Worm (Caenorhabditis elegans): ENCODE measurements around the gene F41H10.4.
"Not testable (repeated sequence)": the region's sequence is repeated elsewhere in the genome, so short reads cannot be mapped to it uniquely, and the experiment has no call there.

Gene F41H10.4

DNA sequence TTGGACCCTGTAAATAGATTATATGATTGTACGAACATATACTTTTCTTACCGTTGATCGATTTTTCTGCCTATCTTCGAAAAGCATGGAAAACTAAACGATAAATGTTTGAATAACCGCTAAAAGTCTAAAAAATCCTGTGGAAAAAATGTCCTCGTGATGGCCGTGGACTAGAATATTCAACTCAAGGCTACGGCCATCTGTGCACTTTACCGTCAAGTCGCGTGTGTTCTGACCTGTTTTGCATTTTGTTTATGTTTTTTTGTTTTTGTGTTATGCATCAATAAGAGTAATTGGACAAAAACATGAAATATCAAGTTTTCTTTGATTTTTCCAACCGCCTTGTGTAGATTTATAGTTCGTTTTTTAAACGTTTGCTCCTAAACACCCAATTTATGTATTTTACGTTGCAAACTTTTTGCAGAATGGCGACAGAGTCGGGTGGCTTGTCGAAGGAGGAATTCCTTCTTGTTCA is at the start of gene F41H10.4, which contains the start of gene hda-6:
Gene F41H10.4 (plus strand): TSS at position 425 of the 475 bp plus-strand sequence.
Gene hda-6 (minus strand): TSS at position 172 of the 475 bp plus-strand sequence.
- TF ChIP-seq unc-62 (GFP tag; optimal IDR thresholded peaks at IDR 0.05): no peak

ce11 chrIV:5316223-5316622 is 48.1 kb upstream of the F41H10.4 start, which contains the start of gene msp-65:
Gene msp-65, plus strand, starts transcription at chrIV:5316523.
- TF ChIP-seq unc-62 (GFP tag; optimal IDR thresholded peaks at IDR 0.05): not testable (repeated sequence)

DNA sequence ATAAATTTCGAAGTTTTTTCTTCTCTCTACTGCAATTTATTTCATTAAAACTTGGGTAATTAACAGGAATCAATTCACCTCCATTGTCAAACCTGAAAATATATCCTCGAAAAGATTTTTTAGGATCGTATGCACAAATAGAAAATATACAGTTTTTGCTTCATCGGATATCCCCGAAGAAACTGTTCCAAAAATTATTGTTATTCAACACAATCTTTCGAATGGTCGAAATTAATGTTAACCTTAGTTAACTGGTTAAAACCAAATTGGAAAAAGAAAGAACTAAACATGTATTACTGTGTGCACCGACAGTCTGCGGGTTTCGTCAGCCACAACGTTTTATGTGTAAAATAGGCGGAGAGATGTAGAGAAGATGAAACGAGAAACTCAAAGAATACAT is 47.3 kb upstream of the F41H10.4 start:
- TF ChIP-seq unc-62 (GFP tag; optimal IDR thresholded peaks at IDR 0.05): no peak

DNA sequence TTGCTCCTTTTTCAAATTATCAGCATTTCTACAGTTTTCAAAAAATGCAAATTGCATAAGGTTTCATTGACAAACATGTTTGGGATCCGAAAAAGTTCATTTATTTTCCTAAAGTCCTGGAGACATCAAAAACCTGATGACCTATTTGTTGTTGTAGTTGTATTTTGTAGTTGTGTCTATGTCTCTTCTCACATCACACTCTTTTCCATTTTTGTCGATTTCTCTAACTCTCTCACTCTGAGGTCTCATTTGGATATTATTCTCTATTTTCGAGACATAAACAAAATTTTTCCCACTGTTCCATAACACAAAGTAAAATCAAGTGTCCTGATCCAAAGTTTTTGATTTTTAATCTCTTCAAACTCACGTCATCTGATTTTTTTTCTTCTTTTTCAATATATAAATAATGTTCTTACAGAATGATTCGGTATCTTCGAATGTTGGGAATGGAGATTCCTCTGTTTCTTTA is 45.5 kb upstream of the F41H10.4 start, which contains the start of gene slc-46A:
Gene slc-46A (plus strand): TSS at position 419 of the 469 bp plus-strand sequence.
- TF ChIP-seq unc-62 (GFP tag; optimal IDR thresholded peaks at IDR 0.05): no peak

ce11 chrIV:5326144-5326543 is 38.2 kb upstream of the F41H10.4 start, which contains the start of gene Y4C6B.4:
Gene Y4C6B.4, plus strand, starts transcription at chrIV:5326444.
- no peak for TF ChIP-seq unc-62 (GFP tag; optimal IDR thresholded peaks at IDR 0.05)

ce11 chrIV:5332178-5332577 is 32.2 kb upstream of the F41H10.4 start, which contains the start of gene Y4C6B.3:
Gene Y4C6B.3, plus strand, starts transcription at chrIV:5332478.
- no peak for TF ChIP-seq unc-62 (GFP tag; optimal IDR thresholded peaks at IDR 0.05)

- no peak for TF ChIP-seq unc-62 (GFP tag; optimal IDR thresholded peaks at IDR 0.05)
These were observed 30.9 kb upstream of the F41H10.4 start for ce11 chrIV:5333484-5333883.

DNA sequence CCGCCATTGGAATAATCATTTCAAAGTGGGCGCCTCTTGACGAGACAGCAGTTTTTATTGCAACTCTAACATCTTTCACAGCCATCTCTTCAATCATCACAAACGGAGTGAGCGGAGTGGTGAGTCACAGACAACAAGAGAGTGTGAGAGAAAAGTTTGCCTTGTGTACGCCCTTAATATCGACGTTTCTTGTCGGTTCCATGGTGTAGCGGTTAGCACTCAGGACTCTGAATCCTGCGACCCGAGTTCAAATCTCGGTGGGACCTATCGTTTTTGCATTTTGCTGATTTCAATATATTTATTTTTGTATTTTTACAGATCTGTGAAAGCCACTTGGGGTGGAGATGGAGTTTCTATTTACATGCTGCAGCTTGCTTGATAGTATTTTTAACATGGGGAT is 29.8 kb upstream of the F41H10.4 start:
- no peak for TF ChIP-seq unc-62 (GFP tag; optimal IDR thresholded peaks at IDR 0.05)

DNA sequence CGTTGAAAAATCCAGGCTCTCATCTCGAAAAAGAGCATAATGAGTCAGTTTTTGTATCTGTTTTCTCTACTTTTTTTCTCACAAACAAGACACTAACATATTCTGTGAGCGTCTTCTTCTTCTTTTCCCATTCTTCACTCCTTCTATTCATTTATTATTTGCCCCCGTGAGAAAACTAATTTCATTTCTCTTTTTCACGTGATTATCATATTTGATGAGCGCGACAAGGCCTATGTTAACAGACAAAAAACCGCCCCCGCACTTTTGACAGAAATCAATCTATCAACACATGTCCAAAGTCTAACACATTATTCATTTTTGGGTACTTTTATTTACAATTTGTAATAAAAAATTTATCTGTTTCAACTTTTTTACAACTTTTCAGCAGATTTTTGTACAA is 26.7 kb upstream of the F41H10.4 start:
- TF ChIP-seq unc-62 (GFP tag; optimal IDR thresholded peaks at IDR 0.05): no peak

- no peak for TF ChIP-seq unc-62 (GFP tag; optimal IDR thresholded peaks at IDR 0.05)
These were observed 25.1 kb upstream of the F41H10.4 start, which contains the start of gene Y4C6B.2 for ce11 chrIV:5339255-5339654. Gene Y4C6B.2, plus strand, starts transcription at chrIV:5339574.

DNA sequence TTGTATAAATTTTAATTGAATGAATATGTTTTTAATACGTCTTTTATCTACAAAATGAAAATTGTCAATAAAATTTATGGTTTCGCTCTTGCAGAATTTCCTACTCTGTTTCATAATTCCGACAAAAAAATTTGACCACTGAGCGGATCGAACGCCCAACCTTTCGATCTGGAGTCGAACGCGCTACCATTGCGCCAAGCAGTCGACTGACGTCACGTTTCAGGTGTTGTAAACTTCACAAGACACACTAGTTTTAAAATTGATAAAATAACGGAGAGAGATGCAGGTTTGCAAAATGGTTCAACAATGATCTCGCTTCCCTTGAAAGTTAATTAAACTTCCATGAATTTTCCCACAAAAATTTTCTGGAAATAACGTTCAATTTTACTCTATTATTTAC is 20.2 kb upstream of the F41H10.4 start:
- TF ChIP-seq unc-62 (GFP tag; optimal IDR thresholded peaks at IDR 0.05): no peak

- TF ChIP-seq unc-62 (GFP tag; optimal IDR thresholded peaks at IDR 0.05): not testable (repeated sequence)
These were observed 13.7 kb upstream of the F41H10.4 start, which contains the start of gene gba-4 for ce11 chrIV:5350480-5351193. Gene gba-4, minus strand, starts transcription at chrIV:5350897.

DNA sequence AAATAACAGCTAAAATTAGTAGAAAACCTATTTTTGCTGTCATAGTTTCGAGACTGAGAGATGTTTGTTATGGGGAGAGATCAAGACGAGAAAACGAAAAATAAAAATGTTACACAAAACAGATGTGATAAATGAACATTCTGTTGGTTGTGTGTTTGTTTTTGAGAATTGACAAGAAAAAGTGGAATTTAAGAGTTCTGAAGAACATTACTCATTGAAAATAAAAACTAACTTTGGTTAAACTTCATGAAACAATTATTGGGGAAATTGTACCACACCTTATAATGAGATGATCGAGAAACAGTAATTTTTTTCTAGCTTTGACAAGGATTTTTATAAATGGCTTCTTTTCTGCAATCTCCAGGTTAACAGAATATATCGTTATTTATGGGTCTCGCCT is 11.0 kb upstream of the F41H10.4 start, which contains the start of gene Y4C6B.7:
Gene Y4C6B.7 (minus strand): TSS at position 101 of the 400 bp plus-strand sequence.
- TF ChIP-seq unc-62 (GFP tag; optimal IDR thresholded peaks at IDR 0.05): no peak

- TF ChIP-seq unc-62 (GFP tag; optimal IDR thresholded peaks at IDR 0.05): no peak
These were observed 10.2 kb upstream of the F41H10.4 start, which contains the start of gene Y4C6B.1 for ce11 chrIV:5354124-5354523. Gene Y4C6B.1, plus strand, starts transcription at chrIV:5354488.

DNA sequence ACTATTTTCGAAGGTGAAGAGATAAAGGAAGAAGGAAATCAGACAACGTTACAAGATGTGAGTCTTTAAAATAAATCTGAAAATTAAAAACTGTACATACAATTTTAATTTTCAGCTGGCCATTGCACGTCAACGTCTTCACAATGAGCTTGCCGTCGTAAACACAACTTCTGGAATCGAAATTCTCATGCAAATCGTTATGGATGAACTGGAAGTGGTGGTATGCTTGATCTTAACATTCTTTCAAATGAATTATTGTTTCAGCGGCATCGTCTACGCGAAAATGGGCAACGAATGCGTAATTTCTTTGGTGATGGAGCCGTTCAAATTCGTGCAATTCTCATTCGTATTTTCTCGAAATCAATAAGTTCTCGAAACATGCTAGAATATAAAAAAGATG is 9.8 kb upstream of the F41H10.4 start:
- no peak for TF ChIP-seq unc-62 (GFP tag; optimal IDR thresholded peaks at IDR 0.05)

DNA sequence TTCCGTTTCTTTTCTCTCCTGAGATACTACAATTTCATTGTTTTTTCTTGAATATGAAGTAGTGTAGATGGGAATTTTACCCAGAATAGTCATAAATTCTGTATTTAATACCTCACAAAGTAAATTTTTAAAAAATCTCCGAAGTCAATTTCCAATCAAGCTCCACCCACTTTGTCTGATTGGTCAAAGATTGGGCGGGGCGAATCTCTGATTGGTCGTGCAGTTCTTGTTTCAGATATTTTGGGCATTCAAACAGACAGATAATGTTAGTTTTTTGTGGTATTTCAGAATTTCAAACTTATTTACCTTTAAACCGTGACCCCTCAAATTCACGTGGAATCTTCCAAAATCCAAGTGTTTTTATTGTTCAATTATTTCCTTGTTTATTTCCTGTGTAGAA is 3.8 kb upstream of the F41H10.4 start, which contains the start of gene F41H10.5:
Gene F41H10.5 (plus strand): TSS at position 375 of the 400 bp plus-strand sequence.
- TF ChIP-seq unc-62 (GFP tag; optimal IDR thresholded peaks at IDR 0.05): no peak

DNA sequence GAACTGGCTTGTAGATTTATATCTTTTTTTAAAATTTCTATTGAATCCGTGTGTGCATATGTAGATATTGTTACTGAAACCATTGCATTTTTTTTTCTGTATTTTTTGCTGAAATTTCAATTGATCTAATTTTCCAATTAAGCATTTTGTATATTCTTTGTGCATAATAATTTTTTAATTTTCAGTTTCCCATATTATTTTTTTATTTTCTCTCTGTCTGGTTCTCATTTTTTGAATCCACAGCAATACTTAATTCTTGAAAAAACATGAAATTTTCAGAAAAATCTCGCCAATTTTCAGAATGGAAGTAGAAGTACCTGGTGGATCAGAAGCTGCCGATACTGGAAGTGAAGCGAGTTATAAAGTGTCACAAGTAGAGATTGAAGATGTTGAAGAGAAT is 2.2 kb downstream of the F41H10.4 start, which contains the start of gene sand-1:
Gene sand-1 (plus strand): TSS at position 301 of the 400 bp plus-strand sequence.
- TF ChIP-seq unc-62 (GFP tag; optimal IDR thresholded peaks at IDR 0.05): no peak
